Worm (Caenorhabditis elegans) whole organism, L1 larva: Measurements from ENCODE around the gene srh-135.
A peak's percentile ranks its signal among the peaks of the same experiment; 100 is the strongest.

Experiments used
- C04F5.9 ChIP-seq: sonication (generic microtip); optimal IDR thresholded peaks from 2 replicates; lab custom pipeline; 2016; ENCODE audit warnings: missing genetic modification characterization, missing compliant biosample characterization
- C34B4.2 ChIP-seq: sonication (generic microtip); optimal IDR thresholded peaks from 2 replicates; lab custom pipeline; 2017; ENCODE audit warnings: mild to moderate bottlenecking, missing genetic modification characterization, missing compliant biosample characterization
- F16B12.6 ChIP-seq: fragments of 150-350 bp; optimal IDR thresholded peaks from 2 replicates; lab custom pipeline; 2014; ENCODE audit warnings: missing biosample characterization, missing genetic modification characterization
- aha-1 ChIP-seq: fragments of 150-350 bp; optimal IDR thresholded peaks from 2 replicates; lab custom pipeline; 2014; ENCODE audit warnings: missing biosample characterization, missing genetic modification characterization
- alr-1 ChIP-seq: fragments of 200-800 bp; sonication (Bioruptor generic); optimal IDR thresholded peaks from 2 replicates; lab custom pipeline; 2018; ENCODE audit warnings: borderline replicate concordance, mild to moderate bottlenecking, missing genetic modification characterization, missing compliant biosample characterization
- aly-2 ChIP-seq: fragments of 150-350 bp; optimal IDR thresholded peaks from 2 replicates; lab custom pipeline; 2014; ENCODE audit warnings: missing biosample characterization, missing genetic modification characterization
- ama-1 ChIP-seq: fragments of 150-350 bp; optimal IDR thresholded peaks from 2 replicates; lab custom pipeline; 2014
- blmp-1 ChIP-seq: fragments of 150-350 bp; optimal IDR thresholded peaks from 2 replicates; lab custom pipeline; 2014; ENCODE audit warnings: missing biosample characterization, missing genetic modification characterization
- ceh-63 ChIP-seq: fragments of 200-800 bp; sonication (Bioruptor generic); optimal IDR thresholded peaks from 2 replicates; lab custom pipeline; 2018; ENCODE audit warnings: mild to moderate bottlenecking, missing genetic modification characterization, missing compliant biosample characterization
- ceh-8 ChIP-seq: fragments of 200-800 bp; sonication (Bioruptor generic); optimal IDR thresholded peaks from 2 replicates; lab custom pipeline; 2018; ENCODE audit warnings: mild to moderate bottlenecking, missing genetic modification characterization, moderate library complexity, missing compliant biosample characterization
- ceh-82 ChIP-seq, 3 experiments: fragments of 150-350 bp in 1 of 3; sonication (generic microtip) in 2 of 3; optimal IDR thresholded peaks; 2 replicates each; lab custom pipeline; 2014 to 2017; ENCODE audit warnings: missing biosample characterization in 3 of 3, missing genetic modification characterization in 3 of 3
- ces-1 ChIP-seq: fragments of 150-350 bp; optimal IDR thresholded peaks from 2 replicates; lab custom pipeline; 2014; ENCODE audit warnings: missing biosample characterization, missing genetic modification reagents, missing genetic modification characterization
- dpl-1 ChIP-seq, 3 experiments: fragments of 150-350 bp in 2 of 3; sonication (generic microtip) in 1 of 3; optimal IDR thresholded peaks; 2 replicates each; lab custom pipeline; 2014 to 2017; ENCODE audit warnings: missing biosample characterization in 3 of 3, missing genetic modification characterization in 3 of 3, missing genetic modification reagents in 3 of 3
- dsc-1 ChIP-seq: sonication (generic microtip); optimal IDR thresholded peaks from 2 replicates; lab custom pipeline; 2016; ENCODE audit warnings: mild to moderate bottlenecking, missing genetic modification characterization, missing compliant biosample characterization
- efl-1 ChIP-seq, 4 experiments: fragments of 150-350 bp; optimal IDR thresholded peaks in 3 of 4; peaks in 1 of 4; 1 replicate in 1 of 4; 2 replicates in 3 of 4; lab custom pipeline; 2014; ENCODE audit warnings: missing biosample characterization in 2 of 4, missing genetic modification characterization in 2 of 4, missing genetic modification reagents in 2 of 4
- egl-27 ChIP-seq, 2 experiments: fragments of 150-350 bp in 1 of 2; sonication (generic microtip); optimal IDR thresholded peaks; 3 replicates each; lab custom pipeline; 2017 to 2018; ENCODE audit warnings: missing biosample characterization in 2 of 2, missing genetic modification characterization in 2 of 2, missing genetic modification reagents in 2 of 2
- elt-2 ChIP-seq: sonication (generic microtip); optimal IDR thresholded peaks from 2 replicates; lab custom pipeline; 2016; ENCODE audit warnings: missing genetic modification characterization, mild to moderate bottlenecking, inconsistent platforms, missing compliant biosample characterization, missing genetic modification reagents
- fkh-4 ChIP-seq: sonication (generic microtip); optimal IDR thresholded peaks from 2 replicates; lab custom pipeline; 2016; ENCODE audit warnings: missing compliant biosample characterization, missing genetic modification characterization, borderline replicate concordance
- fkh-8 ChIP-seq: sonication (generic microtip); optimal IDR thresholded peaks from 2 replicates; lab custom pipeline; 2016; ENCODE audit warnings: mild to moderate bottlenecking, missing genetic modification characterization, missing compliant biosample characterization
- fos-1 ChIP-seq: fragments of 150-350 bp; optimal IDR thresholded peaks from 2 replicates; lab custom pipeline; 2014; ENCODE audit warnings: missing biosample characterization, missing genetic modification characterization
- grh-1 ChIP-seq: fragments of 200-800 bp; sonication (Bioruptor generic); IDR thresholded peaks from 2 replicates; pipeline ENCODE4 v1.3.6; 2022; ENCODE audit warnings: missing genetic modification reagents, missing genetic modification characterization, missing compliant biosample characterization
- hlh-17 ChIP-seq: fragments of 200-800 bp; sonication (Bioruptor generic); optimal IDR thresholded peaks from 2 replicates; lab custom pipeline; 2018; ENCODE audit warnings: missing genetic modification characterization, mild to moderate bottlenecking, missing compliant biosample characterization, moderate library complexity, borderline replicate concordance
- irx-1 ChIP-seq: sonication (generic microtip); optimal IDR thresholded peaks from 2 replicates; lab custom pipeline; 2016; ENCODE audit warnings: missing genetic modification characterization, missing compliant biosample characterization
- isw-1 ChIP-seq: fragments of 200-800 bp; sonication (Bioruptor generic); IDR thresholded peaks from 2 replicates; pipeline ENCODE4 v1.3.6; 2022; ENCODE audit warnings: missing genetic modification characterization, missing compliant biosample characterization
- jun-1 ChIP-seq: fragments of 150-350 bp; optimal IDR thresholded peaks from 2 replicates; lab custom pipeline; 2014; ENCODE audit warnings: missing biosample characterization, missing genetic modification reagents, missing genetic modification characterization
- lin-13 ChIP-seq: fragments of 150-350 bp; optimal IDR thresholded peaks from 2 replicates; lab custom pipeline; 2014; ENCODE audit warnings: missing biosample characterization, missing genetic modification reagents, missing genetic modification characterization
- lin-14 ChIP-seq: fragments of 200-800 bp; sonication (Bioruptor generic); optimal IDR thresholded peaks from 2 replicates; lab custom pipeline; 2018; ENCODE audit warnings: mild to moderate bottlenecking, missing genetic modification characterization, moderate library complexity, missing compliant biosample characterization
- lin-15B ChIP-seq: fragments of 150-350 bp; sonication (generic microtip); optimal IDR thresholded peaks from 3 replicates; lab custom pipeline; 2014; ENCODE audit warnings: missing biosample characterization, missing genetic modification characterization
- lin-35 ChIP-seq, 2 experiments: fragments of 150-350 bp; optimal IDR thresholded peaks; 2 replicates each; lab custom pipeline; 2014; ENCODE audit warnings: missing biosample characterization in 2 of 2, missing genetic modification characterization in 2 of 2, missing genetic modification reagents in 2 of 2
- lin-39 ChIP-seq: fragments of 150-350 bp; optimal IDR thresholded peaks from 2 replicates; lab custom pipeline; 2014; ENCODE audit warnings: missing biosample characterization, missing genetic modification reagents, missing genetic modification characterization
- mdl-1 ChIP-seq, 2 experiments: fragments of 150-350 bp; optimal IDR thresholded peaks; 2 replicates each; lab custom pipeline; 2014 to 2017; ENCODE audit warnings: missing biosample characterization in 2 of 2, missing genetic modification characterization in 2 of 2, inconsistent platforms in 1 of 2
- mef-2 ChIP-seq: fragments of 150-350 bp; optimal IDR thresholded peaks from 2 replicates; lab custom pipeline; 2014; ENCODE audit warnings: missing biosample characterization, missing genetic modification characterization
- mep-1 ChIP-seq: fragments of 150-350 bp; optimal IDR thresholded peaks from 2 replicates; lab custom pipeline; 2014; ENCODE audit warnings: missing biosample characterization, missing genetic modification characterization
- nhr-11 ChIP-seq: fragments of 150-350 bp; optimal IDR thresholded peaks from 2 replicates; lab custom pipeline; 2014; ENCODE audit warnings: missing biosample characterization, missing genetic modification characterization
- nhr-12 ChIP-seq: sonication (generic microtip); optimal IDR thresholded peaks from 2 replicates; lab custom pipeline; 2017; ENCODE audit warnings: missing biosample characterization, missing genetic modification characterization
- nhr-237 ChIP-seq: fragments of 150-350 bp; optimal IDR thresholded peaks from 2 replicates; lab custom pipeline; 2014; ENCODE audit warnings: missing biosample characterization, missing genetic modification characterization
- nhr-47 ChIP-seq: sonication (generic microtip); optimal IDR thresholded peaks from 2 replicates; lab custom pipeline; 2016; ENCODE audit warnings: mild to moderate bottlenecking, missing genetic modification characterization, moderate library complexity, missing compliant biosample characterization
- nhr-71 ChIP-seq: sonication (generic microtip); optimal IDR thresholded peaks from 2 replicates; lab custom pipeline; 2016; ENCODE audit warnings: mild to moderate bottlenecking, missing genetic modification characterization, moderate library complexity, missing compliant biosample characterization
- nhr-76 ChIP-seq: sonication (generic microtip); optimal IDR thresholded peaks from 2 replicates; lab custom pipeline; 2017; ENCODE audit warnings: missing biosample characterization, missing genetic modification characterization
- nhr-84 ChIP-seq: sonication (generic microtip); optimal IDR thresholded peaks from 2 replicates; lab custom pipeline; 2017; ENCODE audit warnings: missing biosample characterization, missing genetic modification characterization
- nhr-85 ChIP-seq: sonication (generic microtip); peaks from one replicate; lab custom pipeline; 2016; ENCODE audit warnings: missing genetic modification characterization, inconsistent platforms, missing compliant biosample characterization
- pag-3 ChIP-seq: sonication (generic microtip); optimal IDR thresholded peaks from 2 replicates; lab custom pipeline; 2017; ENCODE audit warnings: missing genetic modification characterization, mild to moderate bottlenecking, missing compliant biosample characterization, antibody characterized with exemption, borderline replicate concordance; ENCODE audit not compliant: insufficient read depth
- rnt-1 ChIP-seq: sonication (generic microtip); optimal IDR thresholded peaks from 2 replicates; lab custom pipeline; 2016; ENCODE audit warnings: mild to moderate bottlenecking, missing genetic modification characterization, moderate library complexity, missing compliant biosample characterization
- snpc-4 ChIP-seq: fragments of 150-350 bp; optimal IDR thresholded peaks from 2 replicates; lab custom pipeline; 2014; ENCODE audit warnings: missing biosample characterization, missing genetic modification characterization
- snu-23 ChIP-seq: sonication (generic microtip); optimal IDR thresholded peaks from 2 replicates; lab custom pipeline; 2016; ENCODE audit warnings: missing genetic modification characterization, missing compliant biosample characterization
- sox-4 ChIP-seq: sonication (generic microtip); optimal IDR thresholded peaks from 2 replicates; lab custom pipeline; 2016; ENCODE audit warnings: missing genetic modification characterization, missing compliant biosample characterization
- sup-37 ChIP-seq: fragments of 200-800 bp; sonication (Bioruptor generic); optimal IDR thresholded peaks from 2 replicates; lab custom pipeline; 2018; ENCODE audit warnings: mild to moderate bottlenecking, missing genetic modification characterization, missing compliant biosample characterization
- swsn-7 ChIP-seq: sonication (generic microtip); optimal IDR thresholded peaks from 2 replicates; lab custom pipeline; 2016; ENCODE audit warnings: missing genetic modification characterization, missing compliant biosample characterization
- unc-30 ChIP-seq: sonication (generic microtip); optimal IDR thresholded peaks from 2 replicates; lab custom pipeline; 2017; ENCODE audit warnings: missing biosample characterization, missing genetic modification characterization
- vab-15 ChIP-seq: sonication (generic microtip); optimal IDR thresholded peaks from 2 replicates; lab custom pipeline; 2017; ENCODE audit warnings: missing genotype, mild to moderate bottlenecking, missing genetic modification characterization, missing compliant biosample characterization

srh-135 gene

DNA sequence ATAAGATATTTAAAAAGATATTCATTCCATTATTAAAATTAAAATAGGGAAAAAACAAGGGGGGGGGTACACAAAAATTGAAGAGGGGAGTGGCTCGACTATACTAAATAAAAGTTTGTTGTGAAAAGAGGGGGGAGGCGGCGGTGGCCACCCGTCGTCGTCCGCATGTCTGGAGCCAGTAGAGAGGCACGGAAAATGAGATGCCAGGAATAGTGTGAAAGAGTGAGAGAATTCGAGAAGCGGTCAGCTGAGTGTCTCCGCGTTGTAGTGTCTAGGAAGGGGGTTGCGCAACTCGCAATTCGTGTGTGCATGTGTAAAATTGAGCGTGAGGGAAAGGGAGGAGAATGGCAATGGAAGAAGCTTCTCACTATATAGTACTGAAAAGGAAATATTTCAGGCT is 24.7 kb downstream of the srh-135 start:
- TF ChIP-seq mdl-1 (tag; optimal IDR thresholded peaks at IDR 0.05; lab: Kevin White, UChicago) (peak in 1 of 2 experiments; percentile 8), elt-2 (tag; lab: Kevin White, UChicago) (no peak), jun-1 (no peak), nhr-71 (tag; lab: Kevin White, UChicago) (peak; percentile 5), lin-35 (GFP tag; optimal IDR thresholded peaks at IDR 0.05; lab: Kevin White, UChicago) (peak in 1 of 2 experiments; percentile 11), efl-1 (optimal IDR thresholded peaks at IDR 0.05; lab: Kevin White, UChicago) (peak in 1 of 2 experiments; percentile 26), efl-1 (GFP tag; optimal IDR thresholded peaks at IDR 0.05 in 1 of 2; lab: Kevin White, UChicago) (peak in 1 of 2 experiments; percentile 47), C04F5.9 (tag; lab: Kevin White, UChicago) (no peak), nhr-47 (tag; lab: Kevin White, UChicago) (peak; percentile 7), ceh-8 (GFP tag; lab: Kevin White, UChicago) (no peak), blmp-1 (tag; lab: Kevin White, UChicago) (no peak), sup-37 (GFP tag; lab: Kevin White, UChicago) (no peak), ceh-82 (tag; optimal IDR thresholded peaks at IDR 0.05; lab: Kevin White, UChicago) (peak in 1 of 3 experiments; percentile 27), nhr-11 (tag; lab: Kevin White, UChicago) (peak; percentile 26), rnt-1 (tag; lab: Kevin White, UChicago) (peak; percentile 41), lin-14 (peak; percentile 53), lin-13 (no peak), dsc-1 (tag; lab: Kevin White, UChicago) (peak; percentile 27)

DNA sequence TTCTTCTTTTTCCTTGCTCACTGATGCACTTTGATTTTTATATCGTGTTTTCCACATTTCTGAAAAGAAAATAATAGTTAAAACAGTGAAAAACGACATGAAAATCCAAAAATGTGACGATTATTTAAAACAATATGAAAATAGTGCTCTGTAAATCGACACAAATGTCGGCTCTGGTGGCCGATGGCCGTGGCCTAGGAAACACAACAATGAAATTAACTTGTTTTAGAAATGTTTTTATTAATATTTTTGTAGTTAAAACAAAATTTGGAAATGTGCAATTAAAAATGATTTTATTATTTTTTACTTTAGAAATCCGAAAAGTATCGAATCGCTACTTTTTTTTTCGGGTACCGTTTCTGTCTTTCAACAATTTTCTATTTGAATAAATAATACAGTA is 26.2 kb downstream of the srh-135 start, which contains the start of gene arv-1:
Gene arv-1 (minus strand): TSS at position 65 of the 400 bp plus-strand sequence.
- TF ChIP-seq lin-39: no peak
- TF ChIP-seq egl-27 (tag; optimal IDR thresholded peaks at IDR 0.05; lab: Kevin White, UChicago): no peak
- no peak for TF ChIP-seq aha-1 (tag; lab: Kevin White, UChicago)
- TF ChIP-seq irx-1 (tag; lab: Kevin White, UChicago): peak; percentile 75
- no peak for TF ChIP-seq nhr-237 (tag; lab: Kevin White, UChicago)
- TF ChIP-seq fos-1 (tag; lab: Kevin White, UChicago): no peak
- TF ChIP-seq pag-3: no peak
- no peak for TF ChIP-seq sup-37 (GFP tag; lab: Kevin White, UChicago)
- TF ChIP-seq nhr-11 (tag; lab: Kevin White, UChicago): peak; percentile 27
- TF ChIP-seq mef-2 (tag; lab: Kevin White, UChicago): no peak
- no peak for TF ChIP-seq vab-15 (tag; lab: Kevin White, UChicago)
- TF ChIP-seq lin-15B: peak; percentile 49
- peak; percentile 27 for TF ChIP-seq elt-2 (tag; lab: Kevin White, UChicago)
- TF ChIP-seq snu-23 (GFP tag; lab: Kevin White, UChicago): peak; percentile 70
- TF ChIP-seq fkh-8 (tag; lab: Kevin White, UChicago): peak; percentile 58
- no peak for TF ChIP-seq alr-1 (tag; lab: Kevin White, UChicago)
- TF ChIP-seq ama-1 (lab: Kevin White, UChicago): no peak
- TF ChIP-seq snpc-4 (tag; lab: Kevin White, UChicago): no peak
- TF ChIP-seq isw-1 (GFP tag; lab: Robert Waterston, UW): peak; percentile 43
- peak; percentile 79 for TF ChIP-seq fkh-4 (tag; lab: Kevin White, UChicago)
- no peak for TF ChIP-seq aly-2 (tag; lab: Kevin White, UChicago)
- peak; percentile 31 for TF ChIP-seq F16B12.6 (tag; lab: Kevin White, UChicago)
- TF ChIP-seq C34B4.2 (tag; lab: Kevin White, UChicago): no peak
- peak; percentile 63 for TF ChIP-seq mep-1 (tag; lab: Kevin White, UChicago)
- no peak for TF ChIP-seq jun-1
- TF ChIP-seq grh-1 (GFP tag; lab: Robert Waterston, UW): no peak; the same call in 1 of the 2 replicates
- no peak for TF ChIP-seq ceh-63 (GFP tag; lab: Kevin White, UChicago)
- TF ChIP-seq nhr-84 (tag; lab: Kevin White, UChicago): no peak
- TF ChIP-seq dpl-1 (GFP tag; optimal IDR thresholded peaks at IDR 0.05; lab: Kevin White, UChicago): peak; percentile 51 to 72 (median 70)
- peak; percentile 67 for TF ChIP-seq nhr-85 (tag; lab: Kevin White, UChicago)
- no peak for TF ChIP-seq nhr-12 (tag; lab: Kevin White, UChicago)
- peak; percentile 61 for TF ChIP-seq swsn-7
- TF ChIP-seq lin-14: peak; percentile 78
- TF ChIP-seq nhr-76 (tag; lab: Kevin White, UChicago): no peak
- TF ChIP-seq unc-30 (tag; lab: Kevin White, UChicago): no peak
- no peak for TF ChIP-seq mdl-1 (tag; optimal IDR thresholded peaks at IDR 0.05; lab: Kevin White, UChicago)
- peak; percentile 36 for TF ChIP-seq sox-4 (tag; lab: Kevin White, UChicago)
- no peak for TF ChIP-seq ces-1 (GFP tag; lab: Kevin White, UChicago)
- peak; percentile 75 for TF ChIP-seq nhr-47 (tag; lab: Kevin White, UChicago)
- TF ChIP-seq hlh-17 (GFP tag; lab: Kevin White, UChicago): no peak
